Fruit fly (Drosophila melanogaster) whole organism, embryonic: Measurements from ENCODE around the gene Cbp20.
A peak's percentile ranks its signal among the peaks of the same experiment; 100 is the strongest.

Experiments used
- BtbVII ChIP-seq: fragments of 200-800 bp; sonication (Bioruptor generic); optimal IDR thresholded peaks from 3 replicates; lab custom pipeline; 2017; ENCODE audit warnings: missing biosample characterization, mild to moderate bottlenecking, missing genetic modification characterization
- CG11093 ChIP-seq: fragments of 200-800 bp; sonication (Bioruptor generic); IDR thresholded peaks from 3 replicates; pipeline ENCODE4 v1.3.6; 2022; ENCODE audit warnings: missing biosample characterization, missing genetic modification characterization
- CG12219 ChIP-seq: fragments of 200-800 bp; sonication (Bioruptor generic); optimal IDR thresholded peaks from 3 replicates; lab custom pipeline; 2018; ENCODE audit warnings: missing biosample characterization, mild to moderate bottlenecking, missing genetic modification characterization
- CG12769 ChIP-seq: fragments of 200-800 bp; sonication (Bioruptor generic); optimal IDR thresholded peaks from 2 replicates; lab custom pipeline; 2019; ENCODE audit warnings: missing biosample characterization, mild to moderate bottlenecking, missing genetic modification characterization, moderate library complexity
- CG14710 ChIP-seq: fragments of 200-800 bp; sonication (Bioruptor generic); optimal IDR thresholded peaks from 3 replicates; lab custom pipeline; 2019; ENCODE audit warnings: missing biosample characterization, mild to moderate bottlenecking, missing genetic modification characterization, moderate library complexity
- CG17829 ChIP-seq: fragments of 200-800 bp; optimal IDR thresholded peaks from 2 replicates; lab custom pipeline; 2019; ENCODE audit warnings: missing biosample characterization, mild to moderate bottlenecking, missing genetic modification characterization, moderate library complexity
- CG34376 ChIP-seq: fragments of 200-800 bp; sonication (Bioruptor generic); optimal IDR thresholded peaks from 2 replicates; lab custom pipeline; 2018; ENCODE audit warnings: missing biosample characterization, mild to moderate bottlenecking, missing genetic modification characterization
- CG34422 ChIP-seq: fragments of 200-800 bp; sonication (Bioruptor generic); IDR thresholded peaks from 3 replicates; pipeline ENCODE4 v1.3.6; 2022; ENCODE audit warnings: missing biosample characterization, missing genetic modification characterization
- CG4328 ChIP-seq: fragments of 200-800 bp; sonication (Bioruptor generic); optimal IDR thresholded peaks from 3 replicates; lab custom pipeline; 2017; ENCODE audit warnings: missing biosample characterization, missing genetic modification reagents, missing genetic modification characterization
- CG6689 ChIP-seq: fragments of 200-800 bp; sonication (Bioruptor generic); IDR thresholded peaks from 2 replicates; pipeline ENCODE4 v1.3.6; 2022; ENCODE audit warnings: missing biosample characterization, missing genetic modification characterization
- CG6854 ChIP-seq: fragments of 200-800 bp; sonication (Bioruptor generic); optimal IDR thresholded peaks from 3 replicates; lab custom pipeline; 2017; ENCODE audit warnings: missing biosample characterization, mild to moderate bottlenecking, missing genetic modification characterization
- CG8290 ChIP-seq, 3 experiments: fragments of 200-800 bp; sonication (Bioruptor generic); optimal IDR thresholded peaks; 2 replicates each; lab custom pipeline; 2016 to 2019; ENCODE audit warnings: missing biosample characterization in 3 of 3, missing genetic modification characterization in 3 of 3, mild to moderate bottlenecking in 2 of 3, moderate library complexity in 1 of 3
- CTCF ChIP-seq: fragments of 200-800 bp; sonication (Bioruptor generic); optimal IDR thresholded peaks from 2 replicates; lab custom pipeline; 2017; ENCODE audit warnings: missing biosample characterization, mild to moderate bottlenecking, missing genetic modification characterization, moderate library complexity
- D19A ChIP-seq: fragments of 200-800 bp; optimal IDR thresholded peaks from 3 replicates; lab custom pipeline; 2019; ENCODE audit warnings: missing biosample characterization, mild to moderate bottlenecking, missing genetic modification characterization, moderate library complexity
- Deaf1 ChIP-seq: fragments of 200-800 bp; optimal IDR thresholded peaks from 3 replicates; lab custom pipeline; 2019; ENCODE audit warnings: missing biosample characterization, mild to moderate bottlenecking, missing genetic modification characterization, moderate library complexity
- Drgx ChIP-seq: fragments of 200-800 bp; sonication (Bioruptor generic); IDR thresholded peaks from 2 replicates; pipeline ENCODE4 v1.3.6; 2022; ENCODE audit warnings: missing biosample characterization, missing genetic modification characterization
- HLHmδ ChIP-seq: fragments of 200-800 bp; sonication (Bioruptor generic); optimal IDR thresholded peaks from 2 replicates; lab custom pipeline; 2018; ENCODE audit warnings: missing biosample characterization, mild to moderate bottlenecking, missing genetic modification characterization, moderate library complexity
- MBD-R2 ChIP-seq: fragments of 200-800 bp; sonication (Bioruptor generic); IDR thresholded peaks from 2 replicates; pipeline ENCODE4 v1.3.6; 2022; ENCODE audit warnings: missing biosample characterization, missing genetic modification characterization
- Mrtf ChIP-seq: fragments of 200-800 bp; sonication (Bioruptor generic); IDR thresholded peaks from 3 replicates; pipeline ENCODE4 v1.3.6; 2022; ENCODE audit warnings: missing biosample characterization, missing genetic modification characterization
- Nf-YA ChIP-seq: fragments of 200-800 bp; sonication (Bioruptor generic); IDR thresholded peaks from 2 replicates; pipeline ENCODE4 v1.3.6; 2022; ENCODE audit warnings: missing biosample characterization, missing genetic modification characterization
- Oli ChIP-seq: fragments of 200-800 bp; sonication (Bioruptor generic); optimal IDR thresholded peaks from 2 replicates; lab custom pipeline; 2018; ENCODE audit warnings: missing biosample characterization, mild to moderate bottlenecking, missing genetic modification characterization, moderate library complexity
- Opbp ChIP-seq: fragments of 200-800 bp; sonication (Bioruptor generic); IDR thresholded peaks from 3 replicates; pipeline ENCODE4 v1.3.6; 2022; ENCODE audit warnings: missing biosample characterization, missing genetic modification characterization; ENCODE audit not compliant: partially characterized antibody
- PHDP ChIP-seq: fragments of 200-800 bp; sonication (Bioruptor generic); optimal IDR thresholded peaks from 3 replicates; lab custom pipeline; 2018; ENCODE audit warnings: missing biosample characterization, mild to moderate bottlenecking, missing genetic modification characterization, moderate library complexity
- Stat92E ChIP-seq, 3 experiments: fragments of >200 bp in 2 of 3; fragments of 200-800 bp in 1 of 3; sonication (Bioruptor generic) in 1 of 3; optimal IDR thresholded peaks; 2 replicates each; lab custom pipeline; 2017 to 2019; ENCODE audit warnings: missing biosample characterization in 3 of 3, missing genetic modification characterization in 3 of 3, mild to moderate bottlenecking in 1 of 3, moderate library complexity in 1 of 3
- Trl ChIP-seq, 3 experiments: fragments of >200 bp in 2 of 3; fragments of 200-800 bp in 1 of 3; sonication (Bioruptor generic) in 1 of 3; optimal IDR thresholded peaks; 2 replicates in 1 of 3; 3 replicates in 2 of 3; lab custom pipeline; 2016 to 2017; ENCODE audit warnings: missing biosample characterization in 1 of 3, missing genetic modification characterization in 1 of 3
- ac ChIP-seq: fragments of 200-800 bp; sonication (Bioruptor generic); optimal IDR thresholded peaks from 3 replicates; lab custom pipeline; 2017; ENCODE audit warnings: missing biosample characterization, mild to moderate bottlenecking, missing genetic modification characterization
- az2 ChIP-seq: fragments of 200-800 bp; sonication (Bioruptor generic); optimal IDR thresholded peaks from 3 replicates; lab custom pipeline; 2016; ENCODE audit warnings: missing biosample characterization, missing genetic modification characterization
- bbx ChIP-seq: fragments of 200-800 bp; sonication (Bioruptor generic); IDR thresholded peaks from 2 replicates; pipeline ENCODE4 v1.3.6; 2022; ENCODE audit warnings: missing biosample characterization, missing genetic modification characterization; ENCODE audit not compliant: partially characterized antibody
- chif ChIP-seq, 2 experiments: fragments of 200-800 bp; sonication (Bioruptor generic); optimal IDR thresholded peaks; 3 replicates each; lab custom pipeline; 2016; ENCODE audit warnings: missing biosample characterization in 2 of 2, missing genetic modification characterization in 2 of 2
- chinmo ChIP-seq: fragments of 200-800 bp; sonication (Bioruptor generic); IDR thresholded peaks from 4 replicates; pipeline ENCODE4 v1.3.6; 2022; ENCODE audit warnings: missing biosample characterization, missing genetic modification characterization; ENCODE audit not compliant: partially characterized antibody
- ci ChIP-seq: fragments of 200-800 bp; sonication (Bioruptor generic); IDR thresholded peaks from 3 replicates; pipeline ENCODE4 v1.3.6; 2022; ENCODE audit warnings: missing biosample characterization, missing genetic modification characterization
- corto ChIP-seq: fragments of 200-800 bp; sonication (Bioruptor generic); optimal IDR thresholded peaks from 2 replicates; lab custom pipeline; 2016; ENCODE audit warnings: missing biosample characterization, mild to moderate bottlenecking, missing genetic modification characterization, moderate library complexity
- crol ChIP-seq: fragments of 200-800 bp; sonication (Bioruptor generic); IDR thresholded peaks from 2 replicates; pipeline ENCODE4 v1.3.6; 2022; ENCODE audit warnings: missing biosample characterization, missing genetic modification characterization
- emc ChIP-seq: fragments of 200-800 bp; sonication (Bioruptor generic); optimal IDR thresholded peaks from 2 replicates; lab custom pipeline; 2016; ENCODE audit warnings: missing biosample characterization, missing genetic modification characterization
- ftz-f1 ChIP-seq: fragments of 200-800 bp; sonication (Bioruptor generic); optimal IDR thresholded peaks from 2 replicates; lab custom pipeline; 2016; ENCODE audit warnings: missing biosample characterization, missing genetic modification characterization
- gem ChIP-seq: fragments of 200-800 bp; sonication (Bioruptor generic); optimal IDR thresholded peaks from 2 replicates; lab custom pipeline; 2019; ENCODE audit warnings: missing biosample characterization, mild to moderate bottlenecking, missing genetic modification characterization, moderate library complexity
- gt ChIP-seq: fragments of 200-800 bp; sonication (Bioruptor generic); IDR thresholded peaks from 2 replicates; pipeline ENCODE4 v1.3.6; 2022; ENCODE audit warnings: missing biosample characterization, missing genetic modification characterization
- kni ChIP-seq: fragments of 200-800 bp; sonication (Bioruptor generic); optimal IDR thresholded peaks from 3 replicates; lab custom pipeline; 2017; ENCODE audit warnings: mild to moderate bottlenecking, missing biosample characterization, missing genetic modification reagents, missing genetic modification characterization
- nau ChIP-seq: fragments of 200-800 bp; sonication (Bioruptor generic); optimal IDR thresholded peaks from 3 replicates; lab custom pipeline; 2017; ENCODE audit warnings: missing biosample characterization, mild to moderate bottlenecking, missing genetic modification characterization, missing genetic modification reagents
- nerfin-1 ChIP-seq: fragments of 200-800 bp; sonication (Bioruptor generic); optimal IDR thresholded peaks from 3 replicates; lab custom pipeline; 2019; ENCODE audit warnings: missing biosample characterization, mild to moderate bottlenecking, missing genetic modification characterization, moderate library complexity
- odd ChIP-seq: fragments of 200-800 bp; sonication (Bioruptor generic); optimal IDR thresholded peaks from 2 replicates; lab custom pipeline; 2017; ENCODE audit warnings: missing biosample characterization, mild to moderate bottlenecking, missing genetic modification characterization
- pho ChIP-seq: fragments of 200-800 bp; sonication (Bioruptor generic); optimal IDR thresholded peaks from 2 replicates; lab custom pipeline; 2016; ENCODE audit warnings: missing biosample characterization, missing genetic modification characterization
- phol ChIP-seq: fragments of 200-800 bp; sonication (Bioruptor generic); optimal IDR thresholded peaks from 3 replicates; lab custom pipeline; 2018; ENCODE audit warnings: missing biosample characterization, mild to moderate bottlenecking, missing genetic modification characterization, moderate library complexity
- sug ChIP-seq: fragments of 200-800 bp; optimal IDR thresholded peaks from 2 replicates; lab custom pipeline; 2019; ENCODE audit warnings: missing biosample characterization, mild to moderate bottlenecking, missing genetic modification characterization, moderate library complexity
- vnd ChIP-seq: fragments of 200-800 bp; sonication (Bioruptor generic); IDR thresholded peaks from 3 replicates; pipeline ENCODE4 v1.3.6; 2022; ENCODE audit warnings: missing biosample characterization, missing genetic modification characterization; ENCODE audit not compliant: partially characterized antibody
- wek ChIP-seq: fragments of 200-800 bp; sonication (Bioruptor generic); optimal IDR thresholded peaks from 3 replicates; lab custom pipeline; 2018; ENCODE audit warnings: missing biosample characterization, mild to moderate bottlenecking, missing genetic modification characterization, moderate library complexity

Cbp20 gene

DNA sequence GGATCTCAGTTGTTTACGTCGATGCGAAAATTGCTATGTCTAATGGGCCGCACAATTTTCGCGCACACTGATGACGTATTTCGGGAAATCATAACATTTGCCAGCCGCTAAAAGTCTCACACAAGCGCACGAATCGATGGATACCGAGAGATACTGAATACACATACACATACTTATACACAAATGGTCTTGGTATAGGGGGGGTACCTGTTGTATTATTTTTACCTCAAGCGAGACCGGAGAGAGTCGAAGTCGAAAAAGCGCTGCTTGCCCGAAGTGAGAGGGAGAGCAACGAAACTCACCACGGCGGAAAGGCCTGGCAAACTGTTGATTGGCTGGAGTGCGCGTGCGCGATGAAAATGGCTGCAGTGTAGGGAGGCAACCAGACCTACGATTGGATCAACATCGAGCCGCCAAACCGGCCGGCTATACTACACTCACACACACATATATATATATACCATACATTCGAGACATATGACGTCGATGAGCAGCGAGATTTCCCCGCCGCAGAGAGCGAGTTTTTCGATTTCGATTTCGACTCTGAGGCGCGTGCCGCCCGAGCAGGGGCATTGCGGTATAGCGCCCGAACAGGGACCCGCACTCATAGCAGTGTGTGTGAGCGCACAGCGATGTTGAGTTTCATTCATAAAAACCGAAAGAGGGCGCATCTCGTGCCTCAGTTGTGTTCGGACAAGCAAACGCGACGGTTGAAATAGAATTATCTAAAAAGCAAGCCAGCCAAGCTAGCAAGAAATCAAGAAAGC, 42.9 kb upstream of the Cbp20 start (continued):
- TF ChIP-seq gt (GFP tag; lab: Robert Waterston, UW): no peak
- peak; percentile 82 to 91 for TF ChIP-seq Trl (optimal IDR thresholded peaks at IDR 0.05; lab: Kevin White, UChicago)
- no peak for TF ChIP-seq Trl (GFP tag; optimal IDR thresholded peaks at IDR 0.05; lab: Kevin White, UChicago)
- TF ChIP-seq Deaf1 (tag; lab: Kevin White, UChicago): peak; percentile 92
- TF ChIP-seq CG34422 (GFP tag; lab: Robert Waterston, UW): peak; percentile 11; the same call in 1 of the 3 replicates
- no peak for TF ChIP-seq pho (GFP tag; lab: Kevin White, UChicago)
- no peak for TF ChIP-seq emc (GFP tag; lab: Kevin White, UChicago)
- TF ChIP-seq CG8290 (GFP tag; optimal IDR thresholded peaks at IDR 0.05; lab: Kevin White, UChicago): no peak
- TF ChIP-seq CG8290 (tag; optimal IDR thresholded peaks at IDR 0.05; lab: Kevin White, UChicago): peak in 1 of 2 experiments; percentile 30
- TF ChIP-seq CG17829 (tag; lab: Kevin White, UChicago): peak; percentile 22
- TF ChIP-seq odd: peak; percentile 39
- TF ChIP-seq PHDP (tag; lab: Kevin White, UChicago): peak; percentile 9
- TF ChIP-seq kni (GFP tag; lab: Kevin White, UChicago): peak; percentile 33
- TF ChIP-seq CG4328 (GFP tag; lab: Kevin White, UChicago): no peak
- peak; percentile 14 for TF ChIP-seq D19A (tag; lab: Kevin White, UChicago)
- peak in 1 of 2 experiments; percentile 3 for TF ChIP-seq chif (GFP tag; optimal IDR thresholded peaks at IDR 0.05; lab: Kevin White, UChicago)
- TF ChIP-seq CG6854: no peak
- peak; percentile 16; the same call in 1 of the 2 replicates for TF ChIP-seq crol
- TF ChIP-seq nau (GFP tag; lab: Kevin White, UChicago): no peak
- TF ChIP-seq CG6689: no peak
- TF ChIP-seq az2 (GFP tag; lab: Kevin White, UChicago): no peak
- no peak for TF ChIP-seq Mrtf (GFP tag; lab: Robert Waterston, UW)
- TF ChIP-seq HLHmδ (GFP tag; lab: Kevin White, UChicago): peak; percentile 85
- peak; percentile 59 for TF ChIP-seq sug (tag; lab: Kevin White, UChicago)
- TF ChIP-seq vnd (GFP tag; lab: Robert Waterston, UW): no peak
- no peak for TF ChIP-seq CG12219
- TF ChIP-seq nerfin-1 (tag; lab: Kevin White, UChicago): peak; percentile 80
- no peak for TF ChIP-seq Drgx (GFP tag; lab: Robert Waterston, UW)
- TF ChIP-seq ac (GFP tag; lab: Kevin White, UChicago): no peak
- TF ChIP-seq bbx: peak; percentile 42; the same call in 1 of the 2 replicates
- TF ChIP-seq CG12769 (tag; lab: Kevin White, UChicago): peak; percentile 44
- peak; percentile 2 for TF ChIP-seq wek (GFP tag; lab: Kevin White, UChicago)
- no peak for TF ChIP-seq CG11093 (GFP tag; lab: Robert Waterston, UW)
- TF ChIP-seq CG14710 (tag; lab: Kevin White, UChicago): no peak
- no peak for TF ChIP-seq gem
- peak; percentile 95; the same call in 3 of the 4 replicates for TF ChIP-seq chinmo (GFP tag; lab: Robert Waterston, UW)
- peak; percentile 84 for TF ChIP-seq CTCF
- peak in 1 of 3 experiments; percentile 31 for TF ChIP-seq Stat92E (GFP tag; optimal IDR thresholded peaks at IDR 0.05; lab: Kevin White, UChicago)
- peak; percentile 14 for TF ChIP-seq BtbVII (GFP tag; lab: Kevin White, UChicago)
- TF ChIP-seq MBD-R2 (GFP tag; lab: Robert Waterston, UW): no peak
- TF ChIP-seq CG34376 (GFP tag; lab: Kevin White, UChicago): peak; percentile 25
- peak; percentile 58 for TF ChIP-seq ftz-f1 (GFP tag; lab: Kevin White, UChicago)
- TF ChIP-seq phol (tag; lab: Kevin White, UChicago): peak; percentile 5
- TF ChIP-seq Oli: no peak
- TF ChIP-seq Opbp: no peak
- TF ChIP-seq Nf-YA (GFP tag; lab: Robert Waterston, UW): peak; percentile 95
- no peak for TF ChIP-seq corto
- TF ChIP-seq ci (GFP tag; lab: Robert Waterston, UW): peak; percentile 42; the same call in 1 of the 3 replicates
